Fruit fly (Drosophila melanogaster) whole organism, wandering third instar larva: ENCODE results near the gene TBC1D5.

ENCODE experiments used
- CrebA ChIP-seq: fragments of 200-800 bp; sonication (Bioruptor generic); optimal IDR thresholded peaks from 2 replicates; lab custom pipeline; 2016; ENCODE audit warnings: missing biosample characterization, mild to moderate bottlenecking, missing genetic modification characterization, borderline replicate concordance
- Dfd ChIP-seq: fragments of >200 bp; optimal IDR thresholded peaks from 2 replicates; lab custom pipeline; 2017; ENCODE audit warnings: missing biosample characterization, missing genetic modification characterization
- Dif ChIP-seq: fragments of 200-275, 200-300 bp; sonication (Bioruptor generic); optimal IDR thresholded peaks from 2 replicates; lab custom pipeline; 2018; ENCODE audit warnings: missing biosample characterization, missing genetic modification characterization; ENCODE audit not compliant: partially characterized antibody
- HLH106 ChIP-seq: fragments of 200-800 bp; optimal IDR thresholded peaks from 3 replicates; lab custom pipeline; 2019; ENCODE audit warnings: missing biosample characterization, mild to moderate bottlenecking, missing genetic modification characterization, moderate library complexity
- Hnf4 ChIP-seq: fragments of 200-800 bp; sonication (Bioruptor generic); optimal IDR thresholded peaks from 2 replicates; lab custom pipeline; 2016; ENCODE audit warnings: missing biosample characterization, mild to moderate bottlenecking, missing genetic modification characterization
- Hr78 ChIP-seq: fragments of >200 bp; optimal IDR thresholded peaks from 2 replicates; lab custom pipeline; 2017; ENCODE audit warnings: missing biosample characterization, missing genetic modification characterization
- Hr83 ChIP-seq: fragments of 200-300 bp; sonication (Bioruptor generic); optimal IDR thresholded peaks from 2 replicates; lab custom pipeline; 2016; ENCODE audit warnings: missing biosample characterization, mild to moderate bottlenecking, missing genetic modification characterization, moderate library complexity; ENCODE audit not compliant: poor library complexity, severe bottlenecking
- Jra ChIP-seq: sonication (Bioruptor generic); optimal IDR thresholded peaks from 2 replicates; lab custom pipeline; 2016; ENCODE audit warnings: missing biosample characterization, missing genetic modification characterization
- Mio ChIP-seq: sonication (Bioruptor generic); optimal IDR thresholded peaks from 2 replicates; lab custom pipeline; 2016; ENCODE audit warnings: missing biosample characterization, missing genetic modification characterization
- N ChIP-seq: fragments of >200 bp; optimal IDR thresholded peaks from 2 replicates; lab custom pipeline; 2018; ENCODE audit warnings: missing biosample characterization, missing external identifiers, missing genetic modification characterization
- OdsH ChIP-seq: fragments of 200-800 bp; sonication (Bioruptor generic); optimal IDR thresholded peaks from 2 replicates; lab custom pipeline; 2016; ENCODE audit warnings: missing biosample characterization, mild to moderate bottlenecking, missing genetic modification characterization
- Rel ChIP-seq, 2 experiments: fragments of 200-800 bp; sonication (Bioruptor generic) in 1 of 2; optimal IDR thresholded peaks; 2 replicates in 1 of 2; 3 replicates in 1 of 2; lab custom pipeline; 2016 to 2019; ENCODE audit warnings: mild to moderate bottlenecking in 2 of 2, missing biosample characterization in 2 of 2, missing genetic modification characterization in 2 of 2, moderate library complexity in 1 of 2
- Vsx2 ChIP-seq: fragments of 200-300, 225-300 bp; sonication (Bioruptor generic); optimal IDR thresholded peaks from 2 replicates; lab custom pipeline; 2018; ENCODE audit warnings: missing biosample characterization, missing genetic modification characterization; ENCODE audit not compliant: partially characterized antibody
- br ChIP-seq: fragments of 200-800 bp; sonication (Bioruptor generic); optimal IDR thresholded peaks from 2 replicates; lab custom pipeline; 2016; ENCODE audit warnings: missing biosample characterization, missing genetic modification characterization
- brk ChIP-seq: fragments of 200-800 bp; sonication (Bioruptor generic); optimal IDR thresholded peaks from 2 replicates; lab custom pipeline; 2016; ENCODE audit warnings: missing biosample characterization, mild to moderate bottlenecking, missing genetic modification characterization
- dl ChIP-seq, 2 experiments: fragments of 175-275, 200-275 bp in 1 of 2; fragments of 200-275 bp in 1 of 2; sonication (Bioruptor generic); optimal IDR thresholded peaks; lab custom pipeline; 2018; ENCODE audit warnings: mild to moderate bottlenecking in 2 of 2, missing biosample characterization in 2 of 2, missing genetic modification characterization in 2 of 2, moderate library complexity in 2 of 2; ENCODE audit not compliant: partially characterized antibody in 2 of 2, insufficient read depth in 1 of 2
- dsf ChIP-seq: sonication (Bioruptor generic); optimal IDR thresholded peaks from 2 replicates; lab custom pipeline; 2016; ENCODE audit warnings: missing biosample characterization, missing genetic modification characterization, borderline replicate concordance
- ey ChIP-seq: fragments of 200-800 bp; sonication (Bioruptor generic); optimal IDR thresholded peaks from 2 replicates; lab custom pipeline; 2016; ENCODE audit warnings: missing biosample characterization, missing genetic modification characterization
- foxo ChIP-seq, 2 experiments: fragments of 200-800 bp; sonication (Bioruptor generic); optimal IDR thresholded peaks; 2 replicates in 1 of 2; 3 replicates in 1 of 2; lab custom pipeline; 2016 to 2017; ENCODE audit warnings: missing biosample characterization in 2 of 2, missing genetic modification characterization in 2 of 2
- jim ChIP-seq: fragments of 175-275, 200-325 bp; sonication (Bioruptor generic); optimal IDR thresholded peaks from 2 replicates; lab custom pipeline; 2016; ENCODE audit warnings: missing biosample characterization, mild to moderate bottlenecking, missing genetic modification characterization
- pan ChIP-seq: fragments of >200 bp; optimal IDR thresholded peaks from 2 replicates; lab custom pipeline; 2017
- psq ChIP-seq: fragments of 200-800 bp; sonication (Bioruptor generic); optimal IDR thresholded peaks from 3 replicates; lab custom pipeline; 2017; ENCODE audit warnings: missing biosample characterization, mild to moderate bottlenecking, missing genetic modification characterization, moderate library complexity
- rgr ChIP-seq: fragments of 200-800 bp; sonication (Bioruptor generic); optimal IDR thresholded peaks from 3 replicates; lab custom pipeline; 2016; ENCODE audit warnings: missing biosample characterization, mild to moderate bottlenecking, missing genetic modification characterization
- sv ChIP-seq: fragments of 200-800 bp; sonication (Bioruptor generic); optimal IDR thresholded peaks from 3 replicates; lab custom pipeline; 2016; ENCODE audit warnings: missing biosample characterization, missing genetic modification characterization
- tai ChIP-seq: sonication (Bioruptor generic); optimal IDR thresholded peaks from 2 replicates; lab custom pipeline; 2016; ENCODE audit warnings: missing biosample characterization, missing genetic modification characterization
- usp ChIP-seq: fragments of >200 bp; optimal IDR thresholded peaks from 2 replicates; lab custom pipeline; 2017; ENCODE audit warnings: missing biosample characterization, missing genetic modification characterization
- woc ChIP-seq: sonication (Bioruptor generic); optimal IDR thresholded peaks from 2 replicates; lab custom pipeline; 2016; ENCODE audit warnings: missing biosample characterization, mild to moderate bottlenecking, missing genetic modification characterization

TBC1D5 gene

DNA sequence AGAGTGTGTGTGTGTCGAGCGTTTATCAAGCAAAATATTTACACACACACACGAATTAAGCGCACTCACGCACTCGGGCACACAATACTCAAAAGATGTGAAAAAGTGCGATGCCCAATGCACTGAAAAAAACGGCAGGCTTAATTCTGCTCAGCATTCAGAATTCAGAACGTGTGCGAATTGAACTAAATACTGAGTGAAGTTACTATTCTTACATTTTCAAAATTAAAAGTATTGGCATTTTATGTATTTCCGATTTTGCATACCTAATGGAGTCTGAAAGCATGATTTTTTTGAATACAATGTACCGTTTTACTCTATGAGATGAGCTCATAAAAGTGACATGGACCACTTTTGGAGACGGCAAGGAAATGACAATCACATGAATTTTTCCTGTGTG, 14.7 kb downstream of the TBC1D5 start:
- TF ChIP-seq Dfd (no peak), dsf (GFP tag; lab: Kevin White, UChicago) (no peak)

dm6 chr3R:13241726-13242125, 30.1 kb downstream of the TBC1D5 start:
- TF ChIP-seq OdsH (GFP tag; lab: Kevin White, UChicago) (no peak), jim (GFP tag; lab: Kevin White, UChicago) (no peak), N (no peak), CrebA (GFP tag; lab: Kevin White, UChicago) (no peak), Jra (GFP tag; lab: Kevin White, UChicago) (no peak), Mio (GFP tag; lab: Kevin White, UChicago) (no peak), Dfd (peak; percentile 63)

- TF ChIP-seq dl (GFP tag; optimal IDR thresholded peaks at IDR 0.05; lab: Kevin White, UChicago; ENCODE audit: insufficient read depth in 1 of 2, partially characterized antibody in 2 of 2) (no peak), Rel (GFP tag; optimal IDR thresholded peaks at IDR 0.05; lab: Kevin White, UChicago) (no peak), Rel (tag; optimal IDR thresholded peaks at IDR 0.05; lab: Kevin White, UChicago) (no peak), psq (GFP tag; lab: Kevin White, UChicago) (no peak), foxo (GFP tag; optimal IDR thresholded peaks at IDR 0.05; lab: Kevin White, UChicago) (no peak), brk (GFP tag; lab: Kevin White, UChicago) (no peak), woc (GFP tag; lab: Kevin White, UChicago) (no peak)
- TF ChIP-seq, all 38 proteins: peak for 0
Observed at dm6 chr3R:13231184-13231583, 40.6 kb downstream of the TBC1D5 start.

DNA sequence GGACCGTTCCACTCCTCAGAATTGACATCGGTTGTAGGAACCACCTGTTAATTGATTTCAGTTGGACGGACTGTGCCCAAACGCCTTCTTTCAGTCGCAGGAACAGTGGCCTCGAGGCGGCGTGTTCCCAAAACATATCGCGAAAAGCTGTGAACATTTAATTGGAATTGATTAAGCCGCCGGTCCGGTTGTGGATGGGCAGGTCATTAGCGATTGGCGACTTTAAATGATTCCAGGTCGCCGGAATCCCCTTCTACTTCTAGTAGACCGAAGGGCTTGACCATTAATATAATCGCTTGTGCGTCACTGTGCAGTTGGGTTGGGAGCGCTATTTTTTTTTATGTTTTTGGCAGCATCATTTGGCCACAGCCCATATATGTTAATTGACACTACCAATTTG, 50.0 kb downstream of the TBC1D5 start:
- TF ChIP-seq rgr (GFP tag; lab: Kevin White, UChicago): no peak
- no peak for TF ChIP-seq sv (GFP tag; lab: Kevin White, UChicago)
- TF ChIP-seq br (GFP tag; lab: Kevin White, UChicago): no peak
- TF ChIP-seq dl (GFP tag; optimal IDR thresholded peaks at IDR 0.05; lab: Kevin White, UChicago; ENCODE audit: insufficient read depth in 1 of 2, partially characterized antibody in 2 of 2): no peak
- no peak for TF ChIP-seq brk (GFP tag; lab: Kevin White, UChicago)
- TF ChIP-seq pan: no peak
- TF ChIP-seq ey: no peak

dm6 chr3R:13220478-13220877, 51.3 kb downstream of the TBC1D5 start, which contains the start of gene CG8476:
Gene CG8476 (minus strand): TSS chr3R:13220578.
- TF ChIP-seq Hr78 (GFP tag; lab: Kevin White, UChicago) (no peak), Hnf4 (GFP tag; lab: Kevin White, UChicago) (no peak), psq (GFP tag; lab: Kevin White, UChicago) (no peak), Rel (GFP tag; optimal IDR thresholded peaks at IDR 0.05; lab: Kevin White, UChicago) (no peak), Rel (tag; optimal IDR thresholded peaks at IDR 0.05; lab: Kevin White, UChicago) (no peak), Hr83 (GFP tag; lab: Kevin White, UChicago) (no peak), woc (GFP tag; lab: Kevin White, UChicago) (no peak), HLH106 (tag; lab: Kevin White, UChicago) (no peak), Dif (GFP tag; lab: Kevin White, UChicago) (no peak), Jra (GFP tag; lab: Kevin White, UChicago) (no peak), tai (GFP tag; lab: Kevin White, UChicago) (no peak), usp (GFP tag; lab: Kevin White, UChicago) (no peak), Vsx2 (GFP tag; lab: Kevin White, UChicago) (no peak), Dfd (no peak), dl (GFP tag; optimal IDR thresholded peaks at IDR 0.05; lab: Kevin White, UChicago; ENCODE audit: insufficient read depth in 1 of 2, partially characterized antibody in 2 of 2) (no peak), jim (GFP tag; lab: Kevin White, UChicago) (no peak), br (GFP tag; lab: Kevin White, UChicago) (no peak)
- TF ChIP-seq, all 38 proteins: peak for 0
